Worm (Caenorhabditis elegans) whole organism, L4 larva: ENCODE data around the gene mig-39.

ENCODE experiments used
- hlh-30 ChIP-seq: sonication (generic microtip); optimal IDR thresholded peaks from 2 replicates; lab custom pipeline; 2017; ENCODE audit warnings: antibody characterized with exemption, mild to moderate bottlenecking, missing genetic modification characterization, missing compliant biosample characterization; ENCODE audit not compliant: insufficient read depth
- lsy-2 ChIP-seq, 2 experiments: fragments of 150-350 bp in 1 of 2; sonication (generic microtip) in 1 of 2; optimal IDR thresholded peaks; 2 replicates each; lab custom pipeline; 2014 to 2017; ENCODE audit warnings: missing biosample characterization in 2 of 2, missing genetic modification characterization in 2 of 2

- TF ChIP-seq lsy-2 (tag; optimal IDR thresholded peaks at IDR 0.05; lab: Kevin White, UChicago) (no peak), hlh-30 (tag; lab: Kevin White, UChicago) (no peak)
Observed at ce11 chrIII:8466735-8467134, at the start of gene mig-39.
